Fruit fly (Drosophila melanogaster) whole organism, embryonic: Measurements from ENCODE around the gene CG43051.

Source experiments
- C15 ChIP-seq: fragments of 200-800 bp; sonication (Bioruptor generic); IDR thresholded peaks from 3 replicates; pipeline ENCODE4 v1.3.6; 2022; ENCODE audit warnings: missing biosample characterization, missing genetic modification characterization
- CG10431 ChIP-seq: fragments of 200-800 bp; sonication (Bioruptor generic); optimal IDR thresholded peaks from 3 replicates; lab custom pipeline; 2018; ENCODE audit warnings: missing biosample characterization, mild to moderate bottlenecking, missing genetic modification characterization
- CG11504 ChIP-seq: fragments of 200-800 bp; sonication (Bioruptor generic); optimal IDR thresholded peaks from 3 replicates; lab custom pipeline; 2019; ENCODE audit warnings: missing biosample characterization, mild to moderate bottlenecking, missing genetic modification characterization, moderate library complexity
- CG13894 ChIP-seq: fragments of 200-800 bp; sonication (Bioruptor generic); optimal IDR thresholded peaks from 3 replicates; lab custom pipeline; 2018; ENCODE audit warnings: missing biosample characterization, mild to moderate bottlenecking, missing genetic modification characterization, moderate library complexity
- CG14860 ChIP-seq: fragments of 200-800 bp; sonication (Bioruptor generic); IDR thresholded peaks from 3 replicates; pipeline ENCODE4 v1.3.6; 2022; ENCODE audit warnings: missing biosample characterization, missing genetic modification characterization; ENCODE audit not compliant: partially characterized antibody
- CG15073 ChIP-seq: fragments of 200-800 bp; sonication (Bioruptor generic); optimal IDR thresholded peaks from 2 replicates; lab custom pipeline; 2016; ENCODE audit warnings: missing biosample characterization, missing genetic modification characterization
- CG1529 ChIP-seq: fragments of 200-800 bp; sonication (Bioruptor generic); optimal IDR thresholded peaks from 3 replicates; lab custom pipeline; 2018; ENCODE audit warnings: missing biosample characterization, missing genetic modification characterization
- CG15696 ChIP-seq: fragments of 200-800 bp; sonication (Bioruptor generic); optimal IDR thresholded peaks from 2 replicates; lab custom pipeline; 2019; ENCODE audit warnings: missing biosample characterization, mild to moderate bottlenecking, missing genetic modification characterization, moderate library complexity
- CG17186 ChIP-seq: fragments of 200-800 bp; sonication (Bioruptor generic); optimal IDR thresholded peaks from 3 replicates; lab custom pipeline; 2017; ENCODE audit warnings: missing biosample characterization, missing genetic modification reagents, missing genetic modification characterization
- CG17328 ChIP-seq: fragments of 200-800 bp; sonication (Bioruptor generic); IDR thresholded peaks from 2 replicates; pipeline ENCODE4 v1.3.6; 2022; ENCODE audit warnings: missing biosample characterization, missing genetic modification characterization
- CG18476 ChIP-seq: fragments of 200-800 bp; sonication (Bioruptor generic); optimal IDR thresholded peaks from 2 replicates; lab custom pipeline; 2016; ENCODE audit warnings: missing biosample characterization, mild to moderate bottlenecking, missing genetic modification characterization
- CG2202 ChIP-seq: fragments of 200-800 bp; sonication (Bioruptor generic); optimal IDR thresholded peaks from 2 replicates; lab custom pipeline; 2018; ENCODE audit warnings: missing biosample characterization, mild to moderate bottlenecking, missing genetic modification characterization
- CG30020 ChIP-seq: fragments of 200-800 bp; optimal IDR thresholded peaks from 2 replicates; lab custom pipeline; 2019; ENCODE audit warnings: missing biosample characterization, mild to moderate bottlenecking, missing genetic modification characterization, moderate library complexity
- CG3281 ChIP-seq: fragments of 200-800 bp; sonication (Bioruptor generic); optimal IDR thresholded peaks from 3 replicates; lab custom pipeline; 2017; ENCODE audit warnings: missing biosample characterization, mild to moderate bottlenecking, missing genetic modification characterization
- CG42726 ChIP-seq: fragments of 200-800 bp; sonication (Bioruptor generic); IDR thresholded peaks from 2 replicates; pipeline ENCODE4 v1.3.6; 2022; ENCODE audit warnings: missing biosample characterization, missing genetic modification characterization; ENCODE audit not compliant: partially characterized antibody
- CG7928 ChIP-seq: fragments of 200-800 bp; sonication (Bioruptor generic); optimal IDR thresholded peaks from 2 replicates; lab custom pipeline; 2017; ENCODE audit warnings: missing biosample characterization, mild to moderate bottlenecking, missing genetic modification characterization
- CG7963 ChIP-seq: fragments of 200-800 bp; sonication (Bioruptor generic); IDR thresholded peaks from 3 replicates; pipeline ENCODE4 v1.3.6; 2022; ENCODE audit warnings: missing biosample characterization, missing genetic modification characterization; ENCODE audit not compliant: partially characterized antibody
- CG7987 ChIP-seq: fragments of 200-800 bp; sonication (Bioruptor generic); optimal IDR thresholded peaks from 2 replicates; lab custom pipeline; 2018; ENCODE audit warnings: missing biosample characterization, mild to moderate bottlenecking, missing genetic modification characterization, moderate library complexity
- CG9215 ChIP-seq: fragments of 200-800 bp; sonication (Bioruptor generic); IDR thresholded peaks from 2 replicates; pipeline ENCODE4 v1.3.6; 2022; ENCODE audit warnings: missing biosample characterization, missing genetic modification characterization
- CG9797 ChIP-seq: fragments of 200-800 bp; sonication (Bioruptor generic); optimal IDR thresholded peaks from 3 replicates; lab custom pipeline; 2018; ENCODE audit warnings: missing biosample characterization, mild to moderate bottlenecking, missing genetic modification characterization
- Hmr ChIP-seq: fragments of 200-800 bp; sonication (Bioruptor generic); optimal IDR thresholded peaks from 3 replicates; lab custom pipeline; 2017; ENCODE audit warnings: mild to moderate bottlenecking, missing biosample characterization, missing genetic modification reagents, missing genetic modification characterization
- MBD-R2 ChIP-seq: fragments of 200-800 bp; sonication (Bioruptor generic); IDR thresholded peaks from 2 replicates; pipeline ENCODE4 v1.3.6; 2022; ENCODE audit warnings: missing biosample characterization, missing genetic modification characterization
- MTF-1 ChIP-seq: fragments of 200-800 bp; sonication (Bioruptor generic); optimal IDR thresholded peaks from 2 replicates; lab custom pipeline; 2018; ENCODE audit warnings: missing biosample characterization, mild to moderate bottlenecking, missing genetic modification characterization, borderline replicate concordance
- Max ChIP-seq: fragments of 200-800 bp; sonication (Bioruptor generic); optimal IDR thresholded peaks from 2 replicates; lab custom pipeline; 2016; ENCODE audit warnings: missing biosample characterization, mild to moderate bottlenecking, missing genetic modification characterization
- PHDP ChIP-seq: fragments of 200-800 bp; sonication (Bioruptor generic); optimal IDR thresholded peaks from 3 replicates; lab custom pipeline; 2018; ENCODE audit warnings: missing biosample characterization, mild to moderate bottlenecking, missing genetic modification characterization, moderate library complexity
- Ravus ChIP-seq: fragments of 200-800 bp; sonication (Bioruptor generic); IDR thresholded peaks from 2 replicates; pipeline ENCODE4 v1.3.6; 2022; ENCODE audit warnings: missing biosample characterization, missing genetic modification characterization
- Stat92E ChIP-seq, 3 experiments: fragments of >200 bp in 2 of 3; fragments of 200-800 bp in 1 of 3; sonication (Bioruptor generic) in 1 of 3; optimal IDR thresholded peaks; 2 replicates each; lab custom pipeline; 2017 to 2019; ENCODE audit warnings: missing biosample characterization in 3 of 3, missing genetic modification characterization in 3 of 3, mild to moderate bottlenecking in 1 of 3, moderate library complexity in 1 of 3
- Taf1 ChIP-seq: fragments of 200-800 bp; sonication (Bioruptor generic); IDR thresholded peaks from 2 replicates; pipeline ENCODE4 v1.3.6; 2022; ENCODE audit warnings: missing biosample characterization, missing genetic modification characterization
- Trl ChIP-seq, 3 experiments: fragments of >200 bp in 2 of 3; fragments of 200-800 bp in 1 of 3; sonication (Bioruptor generic) in 1 of 3; optimal IDR thresholded peaks; 2 replicates in 1 of 3; 3 replicates in 2 of 3; lab custom pipeline; 2016 to 2017; ENCODE audit warnings: missing biosample characterization in 1 of 3, missing genetic modification characterization in 1 of 3
- ac ChIP-seq: fragments of 200-800 bp; sonication (Bioruptor generic); optimal IDR thresholded peaks from 3 replicates; lab custom pipeline; 2017; ENCODE audit warnings: missing biosample characterization, mild to moderate bottlenecking, missing genetic modification characterization
- az2 ChIP-seq: fragments of 200-800 bp; sonication (Bioruptor generic); optimal IDR thresholded peaks from 3 replicates; lab custom pipeline; 2016; ENCODE audit warnings: missing biosample characterization, missing genetic modification characterization
- bcd ChIP-seq: fragments of 200-800 bp; sonication (Bioruptor generic); optimal IDR thresholded peaks from 2 replicates; lab custom pipeline; 2017; ENCODE audit warnings: missing biosample characterization, mild to moderate bottlenecking, missing genetic modification characterization
- btn ChIP-seq: fragments of 200-800 bp; sonication (Bioruptor generic); optimal IDR thresholded peaks from 2 replicates; lab custom pipeline; 2016; ENCODE audit warnings: missing biosample characterization, missing genetic modification characterization
- crc ChIP-seq: fragments of 200-800 bp; sonication (Bioruptor generic); optimal IDR thresholded peaks from 2 replicates; lab custom pipeline; 2016; ENCODE audit warnings: missing biosample characterization, missing genetic modification characterization
- dm ChIP-seq: fragments of 200-800 bp; sonication (Bioruptor generic); optimal IDR thresholded peaks from 3 replicates; lab custom pipeline; 2016; ENCODE audit warnings: missing biosample characterization, missing genetic modification characterization
- dmrt11E ChIP-seq: fragments of 200-800 bp; sonication (Bioruptor generic); optimal IDR thresholded peaks from 3 replicates; lab custom pipeline; 2018; ENCODE audit warnings: missing biosample characterization, mild to moderate bottlenecking, missing genetic modification characterization, moderate library complexity
- en ChIP-seq: fragments of 200-800 bp; sonication (Bioruptor generic); optimal IDR thresholded peaks from 2 replicates; lab custom pipeline; 2016; ENCODE audit warnings: missing biosample characterization, missing genetic modification characterization
- fru ChIP-seq: fragments of >200 bp; optimal IDR thresholded peaks from 2 replicates; lab custom pipeline; 2017
- gcm2 ChIP-seq: fragments of 200-800 bp; sonication (Bioruptor generic); optimal IDR thresholded peaks from 2 replicates; lab custom pipeline; 2016; ENCODE audit warnings: missing biosample characterization, missing genetic modification characterization
- klu ChIP-seq: fragments of 200-800 bp; sonication (Bioruptor generic); IDR thresholded peaks from 2 replicates; pipeline ENCODE4 v1.3.6; 2022; ENCODE audit warnings: missing biosample characterization, missing genetic modification characterization
- nau ChIP-seq: fragments of 200-800 bp; sonication (Bioruptor generic); optimal IDR thresholded peaks from 3 replicates; lab custom pipeline; 2017; ENCODE audit warnings: missing biosample characterization, mild to moderate bottlenecking, missing genetic modification characterization, missing genetic modification reagents
- nmo ChIP-seq: fragments of 200-800 bp; sonication (Bioruptor generic); optimal IDR thresholded peaks from 2 replicates; lab custom pipeline; 2018; ENCODE audit warnings: missing biosample characterization, mild to moderate bottlenecking, missing genetic modification characterization, moderate library complexity
- onecut ChIP-seq: fragments of 200-800 bp; sonication (Bioruptor generic); IDR thresholded peaks from 2 replicates; pipeline ENCODE4 v1.3.6; 2022; ENCODE audit warnings: missing biosample characterization, missing genetic modification characterization
- stc ChIP-seq: fragments of 200-800 bp; sonication (Bioruptor generic); IDR thresholded peaks from 2 replicates; pipeline ENCODE4 v1.3.6; 2022; ENCODE audit warnings: missing biosample characterization, missing genetic modification characterization
- tap ChIP-seq: fragments of 200-800 bp; optimal IDR thresholded peaks from 3 replicates; lab custom pipeline; 2019; ENCODE audit warnings: missing biosample characterization, mild to moderate bottlenecking, missing genetic modification characterization, moderate library complexity
- tna ChIP-seq: fragments of 200-800 bp; sonication (Bioruptor generic); IDR thresholded peaks from 2 replicates; pipeline ENCODE4 v1.3.6; 2022; ENCODE audit warnings: missing biosample characterization, missing genetic modification characterization; ENCODE audit not compliant: partially characterized antibody
- yki ChIP-seq: fragments of >200 bp; optimal IDR thresholded peaks from 3 replicates; lab custom pipeline; 2018
- zfh1 ChIP-seq: fragments of 200-800 bp; sonication (Bioruptor generic); IDR thresholded peaks from 3 replicates; pipeline ENCODE4 v1.3.6; 2022; ENCODE audit warnings: missing biosample characterization, missing genetic modification characterization

CG43051 gene

DNA sequence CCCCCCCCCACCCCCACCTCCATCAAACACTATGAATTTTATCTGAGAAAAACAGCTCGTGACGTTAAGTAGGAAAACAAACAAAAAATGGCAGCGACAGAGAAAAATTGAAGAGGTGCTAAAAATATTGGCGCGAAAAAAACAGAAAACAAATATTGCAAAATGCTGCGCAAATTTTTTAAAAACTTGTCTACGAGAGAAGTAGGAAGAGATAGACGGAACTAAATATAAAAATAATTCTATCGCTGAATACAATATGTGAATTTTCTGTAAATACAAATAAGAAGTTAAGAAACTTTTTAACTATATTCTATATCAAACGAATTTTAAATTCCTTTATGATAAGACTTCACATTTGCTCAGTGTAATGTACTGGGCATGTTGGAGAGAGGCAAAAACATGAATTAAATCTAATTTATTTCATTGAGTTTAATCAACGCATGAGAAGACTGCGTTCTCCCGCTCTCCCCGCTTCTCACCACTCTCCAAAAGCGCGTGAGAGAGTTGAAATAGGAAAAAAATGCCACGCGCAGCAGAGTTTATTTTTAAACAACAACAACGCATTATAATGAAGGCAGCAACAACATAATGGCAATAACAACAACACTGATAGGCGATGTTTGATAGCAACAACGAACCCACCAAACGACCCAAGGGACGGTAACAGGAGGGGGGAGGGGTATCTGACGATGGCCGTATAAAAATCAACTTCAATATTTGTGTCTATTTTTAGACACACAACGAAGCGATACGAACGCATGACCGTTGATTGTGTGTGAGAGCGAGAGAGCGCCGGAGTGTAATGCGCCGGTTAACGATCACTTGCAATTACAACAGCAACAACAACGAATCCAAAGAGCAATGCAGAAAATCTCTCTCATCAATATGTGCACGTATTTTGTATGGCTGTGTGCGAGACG, 21.6 kb downstream of the CG43051 start (continued):
- TF ChIP-seq stc (GFP tag; lab: Robert Waterston, UW) = peak; percentile 47; the same call in 1 of the 2 replicates
- TF ChIP-seq CG15696 (tag; lab: Kevin White, UChicago) = peak; percentile 16
- peak; percentile 28 for TF ChIP-seq az2
- TF ChIP-seq CG30020 (tag; lab: Kevin White, UChicago) = no peak
- peak; percentile 16 for TF ChIP-seq dmrt11E (tag; lab: Kevin White, UChicago)
- TF ChIP-seq MBD-R2 (GFP tag; lab: Robert Waterston, UW) = no peak
- peak; percentile 82 for TF ChIP-seq CG7987 (GFP tag; lab: Kevin White, UChicago)
- no peak for TF ChIP-seq Ravus
- 0 out of 2 replicates have a peak, but pooled peaks have one; percentile 6 for TF ChIP-seq onecut (GFP tag; lab: Robert Waterston, UW)
- TF ChIP-seq CG10431 = no peak
- TF ChIP-seq CG9215 (GFP tag; lab: Robert Waterston, UW) = no peak
- peak; percentile 83 to 91 for TF ChIP-seq Trl (optimal IDR thresholded peaks at IDR 0.05; lab: Kevin White, UChicago)
- TF ChIP-seq Trl (GFP tag; optimal IDR thresholded peaks at IDR 0.05; lab: Kevin White, UChicago) = peak; percentile 32
- TF ChIP-seq CG2202 (tag; lab: Kevin White, UChicago) = no peak
- TF ChIP-seq CG15073 (GFP tag; lab: Kevin White, UChicago) = no peak
- peak; percentile 21 for TF ChIP-seq dm
- no peak for TF ChIP-seq gcm2 (GFP tag; lab: Kevin White, UChicago)
- peak; percentile 3 for TF ChIP-seq bcd (GFP tag; lab: Kevin White, UChicago)
- TF ChIP-seq nau (GFP tag; lab: Kevin White, UChicago) = no peak
- no peak for TF ChIP-seq CG17186 (GFP tag; lab: Kevin White, UChicago)
- no peak for TF ChIP-seq PHDP
- no peak for TF ChIP-seq Taf1
- peak; percentile 76 for TF ChIP-seq CG11504 (tag; lab: Kevin White, UChicago)
- peak; percentile 4 for TF ChIP-seq CG7928 (GFP tag; lab: Kevin White, UChicago)
- TF ChIP-seq MTF-1 (GFP tag; lab: Kevin White, UChicago) = peak; percentile 47
- no peak for TF ChIP-seq CG1529 (GFP tag; lab: Kevin White, UChicago)
- no peak for TF ChIP-seq CG18476
- TF ChIP-seq en (GFP tag; lab: Kevin White, UChicago) = no peak
- TF ChIP-seq ac (GFP tag; lab: Kevin White, UChicago) = peak; percentile 25
- no peak for TF ChIP-seq CG7963 (GFP tag; lab: Robert Waterston, UW)
- TF ChIP-seq fru (lab: Kevin White, UChicago) = no peak
- no peak for TF ChIP-seq btn (GFP tag; lab: Kevin White, UChicago)
- TF ChIP-seq CG13894 = peak; percentile 50
- TF ChIP-seq Max = no peak
- TF ChIP-seq C15 (GFP tag; lab: Robert Waterston, UW) = no peak
- peak; percentile 65 for TF ChIP-seq yki
- no peak for TF ChIP-seq tna
- no peak for TF ChIP-seq CG3281 (GFP tag; lab: Kevin White, UChicago)
- TF ChIP-seq nmo (GFP tag; lab: Kevin White, UChicago) = peak; percentile 6
- TF ChIP-seq Hmr = no peak
- TF ChIP-seq tap = no peak
- no peak for TF ChIP-seq CG42726
- TF ChIP-seq CG17328 (GFP tag; lab: Robert Waterston, UW) = 0 out of 2 replicates have a peak, but pooled peaks have one; percentile 17
- TF ChIP-seq klu (GFP tag; lab: Robert Waterston, UW) = 0 out of 2 replicates have a peak, but pooled peaks have one; percentile 20
- TF ChIP-seq Stat92E (GFP tag; optimal IDR thresholded peaks at IDR 0.05; lab: Kevin White, UChicago) = peak in 1 of 3 experiments; percentile 70
- TF ChIP-seq zfh1 (GFP tag; lab: Robert Waterston, UW) = peak; percentile 67; the same call in 2 of the 3 replicates
- TF ChIP-seq CG9797 (GFP tag; lab: Kevin White, UChicago) = no peak
- TF ChIP-seq crc (GFP tag; lab: Kevin White, UChicago) = no peak
- no peak for TF ChIP-seq CG14860
